Worm (Caenorhabditis elegans): ENCODE data around the gene pph-4.1.

pph-4.1 gene

DNA sequence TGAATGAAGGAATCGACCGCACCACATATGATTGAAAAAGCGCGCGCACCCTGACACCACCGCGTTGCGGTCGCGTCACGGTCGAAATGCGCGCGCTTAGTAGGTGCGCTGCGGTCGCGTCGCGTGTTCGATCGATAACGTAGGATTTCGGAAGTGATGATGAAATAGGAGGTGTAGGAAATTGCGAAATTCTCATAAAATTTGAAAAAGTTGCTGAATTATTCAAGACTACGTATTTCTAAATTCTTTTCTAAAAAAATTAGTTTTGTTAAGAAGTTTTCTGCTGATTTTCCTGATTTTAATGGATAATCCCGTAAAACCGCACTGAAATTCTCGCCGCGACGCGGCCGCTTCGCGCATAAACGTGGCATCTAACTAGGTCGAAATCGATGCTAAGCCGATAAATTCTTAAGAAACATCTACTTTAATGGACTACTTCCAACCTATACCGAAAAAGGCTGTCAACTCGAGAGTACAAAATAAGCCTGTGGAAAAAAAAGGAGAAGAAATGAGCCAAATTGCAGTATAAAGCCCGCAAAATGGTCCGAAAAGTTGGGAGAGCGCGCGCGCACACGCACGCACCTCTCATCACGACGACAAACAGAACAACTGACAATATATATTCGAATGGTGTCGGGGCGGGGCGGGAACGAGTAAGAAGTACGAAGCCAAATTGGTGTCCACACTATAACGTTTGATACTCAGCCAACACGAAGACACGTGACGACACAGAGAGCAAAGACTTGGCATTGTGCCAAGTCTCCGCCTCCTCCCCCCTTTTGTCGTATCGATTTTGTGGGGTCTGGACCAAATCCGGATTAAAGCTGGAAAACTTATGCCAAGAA, 17.5 kb upstream of the pph-4.1 start, which contains the start of gene his-72:
TSS of gene his-72 (minus strand) at position 589 of the 845 bp plus-strand sequence.
- TF ChIP-seq elt-3 (tag; optimal IDR thresholded peaks at IDR 0.05) (no peak), mab-5 (tag; optimal IDR thresholded peaks at IDR 0.05) (no peak), unc-120 (tag; optimal IDR thresholded peaks at IDR 0.05; ENCODE audit: poor library complexity, severe bottlenecking) (peak; percentile 41), unc-62 (GFP tag; optimal IDR thresholded peaks at IDR 0.05) (peak; percentile 12), elt-1 (tag; optimal IDR thresholded peaks at IDR 0.05; ENCODE audit: borderline replicate concordance, insufficient read depth) (no peak), hlh-1 (tag; optimal IDR thresholded peaks at IDR 0.05) (peak; percentile 100), nhr-28 (tag; optimal IDR thresholded peaks at IDR 0.05) (no peak), nhr-76 (tag; optimal IDR thresholded peaks at IDR 0.05) (no peak), nhr-12 (tag; optimal IDR thresholded peaks at IDR 0.05) (peak; percentile 45), ceh-43 (GFP tag; optimal IDR thresholded peaks at IDR 0.05) (no peak), lsy-2 (tag; optimal IDR thresholded peaks at IDR 0.05) (peak; percentile 11), M03D4.4 (tag; optimal IDR thresholded peaks at IDR 0.05) (no peak), ham-2 (GFP tag; optimal IDR thresholded peaks at IDR 0.05) (peak; percentile 23), sem-2 (GFP tag; optimal IDR thresholded peaks at IDR 0.05) (no peak), lin-13 (tag; optimal IDR thresholded peaks at IDR 0.05) (peak; percentile 27), cnd-1 (tag; optimal IDR thresholded peaks at IDR 0.05) (peak; percentile 52), pha-4 (tag; optimal IDR thresholded peaks at IDR 0.05) (peak; percentile 3), bed-3 (GFP tag; optimal IDR thresholded peaks at IDR 0.05) (peak; percentile 7), lin-32 (GFP tag; optimal IDR thresholded peaks at IDR 0.05) (no peak), sptf-1 (tag; optimal IDR thresholded peaks at IDR 0.05) (peak; percentile 45), tbx-8 (GFP tag; optimal IDR thresholded peaks at IDR 0.05) (no peak), mls-2 (tag; optimal IDR thresholded peaks at IDR 0.05) (peak; percentile 53), nhr-2 (tag; optimal IDR thresholded peaks at IDR 0.05) (no peak), snpc-4 (tag; optimal IDR thresholded peaks at IDR 0.05) (no peak), ceh-39 (tag; optimal IDR thresholded peaks at IDR 0.05) (peak; percentile 46), ceh-83 (GFP tag; optimal IDR thresholded peaks at IDR 0.05) (peak; percentile 75), zip-8 (tag; optimal IDR thresholded peaks at IDR 0.05) (no peak), nhr-237 (tag; optimal IDR thresholded peaks at IDR 0.05) (no peak), flh-1 (GFP tag; optimal IDR thresholded peaks at IDR 0.05) (peak; percentile 3), drap-1 (GFP tag; optimal IDR thresholded peaks at IDR 0.05) (peak; percentile 54), mep-1 (tag; optimal IDR thresholded peaks at IDR 0.05) (peak; percentile 50), ztf-11 (tag; optimal IDR thresholded peaks at IDR 0.05) (no peak), unc-39 (tag; optimal IDR thresholded peaks at IDR 0.05) (no peak)

DNA sequence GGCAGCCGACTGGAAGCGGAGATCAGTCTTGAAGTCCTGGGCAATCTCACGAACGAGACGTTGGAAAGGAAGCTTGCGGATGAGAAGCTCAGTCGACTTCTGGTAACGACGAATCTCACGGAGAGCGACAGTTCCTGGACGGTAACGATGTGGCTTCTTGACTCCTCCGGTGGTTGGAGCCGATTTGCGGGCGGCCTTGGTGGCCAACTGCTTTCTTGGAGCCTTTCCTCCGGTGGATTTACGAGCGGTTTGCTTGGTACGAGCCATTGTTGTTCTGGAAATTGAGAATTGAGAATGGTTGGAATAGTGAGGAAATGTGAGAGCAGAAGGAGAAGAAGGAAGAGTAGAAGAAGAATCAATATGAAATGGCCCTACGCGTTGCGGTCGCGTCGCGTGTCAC, 16.8 kb upstream of the pph-4.1 start:
- TF ChIP-seq flh-1 (GFP tag; optimal IDR thresholded peaks at IDR 0.05) (no peak), lin-13 (tag; optimal IDR thresholded peaks at IDR 0.05) (no peak), hlh-1 (tag; optimal IDR thresholded peaks at IDR 0.05) (no peak), bed-3 (GFP tag; optimal IDR thresholded peaks at IDR 0.05) (no peak), blmp-1 (tag; optimal IDR thresholded peaks at IDR 0.05) (no peak), zip-8 (tag; optimal IDR thresholded peaks at IDR 0.05) (no peak), lsy-2 (tag; optimal IDR thresholded peaks at IDR 0.05) (no peak), sem-2 (GFP tag; optimal IDR thresholded peaks at IDR 0.05) (no peak), lin-32 (GFP tag; optimal IDR thresholded peaks at IDR 0.05) (no peak), sptf-1 (tag; optimal IDR thresholded peaks at IDR 0.05) (no peak), pha-4 (tag; optimal IDR thresholded peaks at IDR 0.05) (no peak), snpc-4 (tag; optimal IDR thresholded peaks at IDR 0.05) (no peak), ztf-11 (tag; optimal IDR thresholded peaks at IDR 0.05) (no peak), nhr-12 (tag; optimal IDR thresholded peaks at IDR 0.05) (no peak)

- no peak for TF ChIP-seq flh-1 (GFP tag; optimal IDR thresholded peaks at IDR 0.05)
- TF ChIP-seq bed-3 (GFP tag; optimal IDR thresholded peaks at IDR 0.05): no peak
- no peak for TF ChIP-seq nhr-237 (tag; optimal IDR thresholded peaks at IDR 0.05)
- peak; percentile 8 for TF ChIP-seq sptf-1 (tag; optimal IDR thresholded peaks at IDR 0.05)
- TF ChIP-seq sem-2 (GFP tag; optimal IDR thresholded peaks at IDR 0.05): no peak
- TF ChIP-seq mls-2 (tag; optimal IDR thresholded peaks at IDR 0.05): no peak
- TF ChIP-seq elt-3 (tag; optimal IDR thresholded peaks at IDR 0.05): no peak
- no peak for TF ChIP-seq unc-62 (GFP tag; optimal IDR thresholded peaks at IDR 0.05)
- no peak for TF ChIP-seq lin-32 (GFP tag; optimal IDR thresholded peaks at IDR 0.05)
- TF ChIP-seq zip-8 (tag; optimal IDR thresholded peaks at IDR 0.05): no peak
- no peak for TF ChIP-seq ceh-43 (GFP tag; optimal IDR thresholded peaks at IDR 0.05)
- peak; percentile 44 for TF ChIP-seq ceh-83 (GFP tag; optimal IDR thresholded peaks at IDR 0.05)
- no peak for TF ChIP-seq nhr-12 (tag; optimal IDR thresholded peaks at IDR 0.05)
- TF ChIP-seq cnd-1 (tag; optimal IDR thresholded peaks at IDR 0.05): no peak
- TF ChIP-seq unc-39 (tag; optimal IDR thresholded peaks at IDR 0.05): no peak
- no peak for TF ChIP-seq nhr-2 (tag; optimal IDR thresholded peaks at IDR 0.05)
- TF ChIP-seq blmp-1 (tag; optimal IDR thresholded peaks at IDR 0.05): no peak
These were observed 15.9 kb upstream of the pph-4.1 start, which contains the start of gene Y75B8A.33 for ce11 chrIII:12366989-12367557. Gene Y75B8A.33, minus strand, starts transcription at chrIII:12367373.
